Fruit fly (Drosophila melanogaster) whole organism, pupa: ENCODE measurements around the gene aux.

Experiments
- CG10348 ChIP-seq: fragments of 200-800 bp; sonication (Bioruptor generic); IDR thresholded peaks from 2 replicates; pipeline ENCODE4 v1.3.6; 2022; ENCODE audit warnings: missing biosample characterization, missing genetic modification characterization
- CG12605 ChIP-seq: fragments of 200-800 bp; sonication (Bioruptor generic); IDR thresholded peaks from 2 replicates; pipeline ENCODE4 v1.3.6; 2022; ENCODE audit warnings: missing biosample characterization, missing genetic modification characterization
- CG13204 ChIP-seq: fragments of 200-800 bp; sonication (Bioruptor generic); optimal IDR thresholded peaks from 2 replicates; lab custom pipeline; 2018; ENCODE audit warnings: missing biosample characterization, mild to moderate bottlenecking, missing genetic modification characterization, moderate library complexity
- CG14655 ChIP-seq: fragments of 200-800 bp; sonication (Bioruptor generic); optimal IDR thresholded peaks from 3 replicates; lab custom pipeline; 2017; ENCODE audit warnings: mild to moderate bottlenecking, missing biosample characterization, missing genetic modification reagents, missing genetic modification characterization
- CG15710 ChIP-seq: fragments of 200-800 bp; sonication (Bioruptor generic); optimal IDR thresholded peaks from 2 replicates; lab custom pipeline; 2018; ENCODE audit warnings: missing biosample characterization, mild to moderate bottlenecking, missing genetic modification characterization, moderate library complexity
- CG17806 ChIP-seq: fragments of 200-800 bp; sonication (Bioruptor generic); optimal IDR thresholded peaks from 2 replicates; lab custom pipeline; 2018; ENCODE audit warnings: missing biosample characterization, mild to moderate bottlenecking, missing genetic modification characterization, moderate library complexity
- CG32121 ChIP-seq: fragments of 200-800 bp; sonication (Bioruptor generic); IDR thresholded peaks from 2 replicates; pipeline ENCODE4 v1.3.6; 2022; ENCODE audit warnings: missing biosample characterization, missing genetic modification characterization
- CG34367 ChIP-seq: fragments of 200-800 bp; sonication (Bioruptor generic); optimal IDR thresholded peaks from 2 replicates; lab custom pipeline; 2018; ENCODE audit warnings: missing biosample characterization, mild to moderate bottlenecking, missing genetic modification characterization
- CG4496 ChIP-seq: fragments of 200-800 bp; sonication (Bioruptor generic); IDR thresholded peaks from 3 replicates; pipeline ENCODE4 v1.3.6; 2022; ENCODE audit warnings: missing biosample characterization, missing genetic modification characterization
- CG8159 ChIP-seq: fragments of 200-800 bp; sonication (Bioruptor generic); optimal IDR thresholded peaks from 3 replicates; lab custom pipeline; 2018; ENCODE audit warnings: missing biosample characterization, mild to moderate bottlenecking, missing genetic modification characterization, moderate library complexity
- CG8301 ChIP-seq: fragments of 200-800 bp; sonication (Bioruptor generic); optimal IDR thresholded peaks from 2 replicates; lab custom pipeline; 2018; ENCODE audit warnings: missing biosample characterization, mild to moderate bottlenecking, missing genetic modification characterization
- D1 ChIP-seq: fragments of 200-800 bp; sonication (Bioruptor generic); optimal IDR thresholded peaks from 2 replicates; lab custom pipeline; 2018; ENCODE audit warnings: missing biosample characterization, mild to moderate bottlenecking, missing genetic modification characterization, moderate library complexity
- EcR ChIP-seq: fragments of 200-800 bp; sonication (Bioruptor generic); optimal IDR thresholded peaks from 3 replicates; lab custom pipeline; 2019; ENCODE audit warnings: missing biosample characterization, missing genetic modification characterization, mild to moderate bottlenecking, moderate library complexity, missing genetic modification reagents
- Ets98B ChIP-seq: fragments of 200-800 bp; sonication (Bioruptor generic); IDR thresholded peaks from 2 replicates; pipeline ENCODE4 v1.3.6; 2022; ENCODE audit warnings: missing biosample characterization, missing genetic modification characterization
- Pif1A ChIP-seq: fragments of 200-800 bp; sonication (Bioruptor generic); optimal IDR thresholded peaks from 3 replicates; lab custom pipeline; 2016; ENCODE audit warnings: missing biosample characterization, missing genetic modification characterization
- Pif1B ChIP-seq: fragments of 200-800 bp; sonication (Bioruptor generic); optimal IDR thresholded peaks from 3 replicates; lab custom pipeline; 2016; ENCODE audit warnings: missing biosample characterization, missing genetic modification characterization
- Snoo ChIP-seq: fragments of 200-800 bp; sonication (Bioruptor generic); optimal IDR thresholded peaks from 3 replicates; lab custom pipeline; 2017; ENCODE audit warnings: missing biosample characterization, mild to moderate bottlenecking, missing genetic modification characterization, inconsistent platforms
- fd96Ca ChIP-seq: fragments of 200-800 bp; sonication (Bioruptor generic); IDR thresholded peaks from 3 replicates; pipeline ENCODE4 v1.3.6; 2022; ENCODE audit warnings: missing biosample characterization, missing genetic modification characterization
- gl ChIP-seq: fragments of 200-800 bp; sonication (Bioruptor generic); optimal IDR thresholded peaks from 2 replicates; lab custom pipeline; 2018; ENCODE audit warnings: missing biosample characterization, mild to moderate bottlenecking, missing genetic modification characterization
- rn ChIP-seq: fragments of 200-800 bp; sonication (Bioruptor generic); IDR thresholded peaks from 2 replicates; pipeline ENCODE4 v1.3.6; 2022; ENCODE audit warnings: missing biosample characterization, missing genetic modification characterization

The aux gene

DNA sequence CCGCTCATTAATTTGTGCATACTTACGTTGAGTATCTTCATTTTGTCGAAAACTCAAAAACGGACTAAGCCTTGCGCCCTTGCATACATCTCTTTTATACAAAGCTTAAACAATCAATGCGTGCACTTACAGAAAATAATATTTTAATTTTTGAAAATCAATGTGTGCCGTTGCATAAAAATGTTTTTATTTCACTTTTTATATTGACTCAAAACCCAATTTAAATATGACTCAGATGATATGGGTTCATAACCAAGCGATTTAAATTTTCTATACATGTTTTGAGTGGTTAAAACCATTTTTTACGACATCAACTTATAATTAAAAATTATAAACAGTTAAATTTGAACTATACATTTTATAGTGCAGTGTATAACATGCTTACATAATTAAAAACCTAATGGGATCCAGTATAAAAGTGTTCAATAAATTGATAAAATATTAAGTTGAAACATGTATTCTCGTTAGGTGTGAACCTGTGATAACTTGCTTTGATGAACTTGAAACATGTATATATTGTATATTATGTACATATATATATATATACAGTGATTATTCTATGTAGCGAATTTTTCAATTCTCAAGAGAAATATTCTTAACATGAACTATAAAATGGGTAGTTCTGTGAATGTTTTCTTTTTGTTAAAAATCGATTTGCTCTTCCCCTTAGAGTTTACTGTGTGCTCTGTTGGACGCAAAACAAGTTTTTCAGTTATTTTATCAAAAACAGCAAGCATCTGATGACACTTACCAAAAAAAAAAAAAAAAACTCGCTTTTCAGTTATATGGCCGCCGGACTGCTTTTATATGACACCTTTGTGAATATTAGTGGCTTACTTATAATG lies 31.7 kb downstream of the aux start, which contains the start of gene CG34305:
CG34305 (minus strand) TSS at position 51 of the 845 bp plus-strand sequence.
- no peak for TF ChIP-seq CG32121 (GFP tag; lab: Robert Waterston, UW)
- TF ChIP-seq CG13204 = no peak
- TF ChIP-seq Pif1A (GFP tag; lab: Kevin White, UChicago) = peak; percentile 7
- TF ChIP-seq CG8159 (tag; lab: Kevin White, UChicago) = peak; percentile 49

- no peak for TF ChIP-seq rn (GFP tag; lab: Robert Waterston, UW)
- no peak for TF ChIP-seq fd96Ca (GFP tag; lab: Robert Waterston, UW)
- no peak for TF ChIP-seq CG17806
- no peak for TF ChIP-seq CG4496
- no peak for TF ChIP-seq CG8159 (tag; lab: Kevin White, UChicago)
- TF ChIP-seq Pif1A (GFP tag; lab: Kevin White, UChicago) = no peak
- no peak for TF ChIP-seq D1 (tag; lab: Kevin White, UChicago)
- no peak for TF ChIP-seq Pif1B (GFP tag; lab: Kevin White, UChicago)
- no peak for TF ChIP-seq CG15710
Observed at dm6 chr3R:4246578-4247070, 35.0 kb downstream of the aux start, which contains the start of gene TwdlF. TSS of gene TwdlF (plus strand) at chr3R:4247020.

DNA sequence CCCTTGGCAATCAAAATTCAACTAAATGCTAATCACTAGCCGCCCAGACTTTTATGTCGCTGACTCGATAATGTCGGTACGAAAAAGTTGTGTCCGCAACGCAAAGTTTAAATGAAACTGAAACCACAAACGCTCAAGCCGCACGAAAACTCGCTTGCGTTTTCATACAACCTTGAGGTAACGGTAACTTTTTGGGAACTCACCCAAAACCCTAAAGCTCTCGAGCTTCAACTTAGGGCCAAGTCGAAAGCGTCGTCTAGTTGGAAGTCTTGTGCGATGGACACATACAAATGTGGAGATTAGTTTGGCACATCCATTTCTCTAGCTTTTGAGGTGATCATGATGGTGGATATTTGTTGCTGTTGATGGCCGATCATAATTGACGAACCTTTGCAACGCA lies 38.4 kb downstream of the aux start:
- TF ChIP-seq CG14655 (GFP tag; lab: Kevin White, UChicago) = no peak
- no peak for TF ChIP-seq CG10348 (GFP tag; lab: Robert Waterston, UW)
- TF ChIP-seq CG32121 (GFP tag; lab: Robert Waterston, UW) = no peak
- no peak for TF ChIP-seq CG8301 (tag; lab: Kevin White, UChicago)
- TF ChIP-seq EcR (GFP tag; lab: Kevin White, UChicago) = no peak
- no peak for TF ChIP-seq fd96Ca (GFP tag; lab: Robert Waterston, UW)
- no peak for TF ChIP-seq CG17806
- no peak for TF ChIP-seq rn (GFP tag; lab: Robert Waterston, UW)
- TF ChIP-seq CG12605 = no peak
- TF ChIP-seq CG13204 = no peak
- TF ChIP-seq Snoo (tag; lab: Kevin White, UChicago) = no peak
- TF ChIP-seq CG8159 (tag; lab: Kevin White, UChicago) = no peak
- TF ChIP-seq, all 21 proteins: peak for 0

DNA sequence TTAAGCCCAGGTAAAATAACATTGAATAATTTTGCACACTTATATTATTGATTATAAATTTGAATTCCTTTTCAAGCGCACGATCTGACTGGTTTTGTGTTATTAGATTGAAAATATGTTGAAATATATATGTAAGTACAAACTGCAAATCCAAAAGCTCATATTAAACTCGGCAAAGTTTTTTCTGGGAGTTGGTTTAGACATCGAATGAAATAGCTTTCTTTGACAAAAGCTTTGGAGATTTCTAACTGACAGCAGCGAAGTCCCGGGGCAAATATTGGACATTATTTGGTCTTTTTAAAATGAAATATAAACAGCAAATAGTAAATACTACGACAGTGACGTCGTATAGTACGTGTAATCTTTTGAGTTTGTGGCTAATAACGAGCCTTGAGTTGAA lies 39.7 kb downstream of the aux start, which contains the start of gene TwdlG:
TwdlG (minus strand) TSS at position 101 of the 400 bp plus-strand sequence.
- TF ChIP-seq CG13204 = no peak
- TF ChIP-seq rn (GFP tag; lab: Robert Waterston, UW) = no peak

dm6 chr3R:4252943-4253342 lies 41.4 kb downstream of the aux start, which contains the start of gene CG14644:
TSS of gene CG14644 (minus strand) at chr3R:4253043.
- TF ChIP-seq CG17806 = no peak
- no peak for TF ChIP-seq gl (tag; lab: Kevin White, UChicago)
- no peak for TF ChIP-seq CG4496
- no peak for TF ChIP-seq CG15710
- no peak for TF ChIP-seq CG10348 (GFP tag; lab: Robert Waterston, UW)
- TF ChIP-seq CG32121 (GFP tag; lab: Robert Waterston, UW) = no peak
- no peak for TF ChIP-seq Pif1B (GFP tag; lab: Kevin White, UChicago)
- no peak for TF ChIP-seq EcR (GFP tag; lab: Kevin White, UChicago)
- TF ChIP-seq Ets98B = no peak
- TF ChIP-seq, all 21 proteins: peak for 0

DNA sequence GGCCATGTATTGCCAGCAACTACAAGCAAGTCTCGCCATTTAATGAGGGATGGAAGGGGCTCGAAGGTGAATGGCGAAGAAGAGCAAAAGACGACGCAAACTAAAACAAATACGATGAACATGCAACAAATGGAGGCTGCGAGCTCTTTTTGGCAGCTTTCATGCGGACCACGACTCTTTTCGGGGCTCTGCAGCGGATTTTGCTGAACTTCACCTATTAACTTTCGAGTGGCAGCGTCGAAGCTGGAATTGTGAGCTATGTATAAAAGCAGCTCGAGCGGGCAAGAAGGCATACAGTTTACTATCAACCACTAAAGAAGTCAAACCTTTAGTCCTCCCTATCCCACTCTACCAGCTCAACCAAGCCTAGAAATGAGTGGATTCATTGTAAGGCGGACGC lies 42.8 kb downstream of the aux start, which contains the start of gene TwdlV:
TwdlV (plus strand) TSS at position 301 of the 400 bp plus-strand sequence.
- TF ChIP-seq CG13204 (no peak), EcR (GFP tag; lab: Kevin White, UChicago) (no peak)

- no peak for TF ChIP-seq CG8301 (tag; lab: Kevin White, UChicago)
- TF ChIP-seq CG4496 = no peak
- no peak for TF ChIP-seq CG13204
- TF ChIP-seq Ets98B = no peak
- TF ChIP-seq CG14655 (GFP tag; lab: Kevin White, UChicago) = no peak
- TF ChIP-seq CG8159 (tag; lab: Kevin White, UChicago) = no peak
- TF ChIP-seq rn (GFP tag; lab: Robert Waterston, UW) = no peak
- TF ChIP-seq CG17806 = no peak
- TF ChIP-seq CG15710 = no peak
- TF ChIP-seq gl (tag; lab: Kevin White, UChicago) = no peak
- no peak for TF ChIP-seq CG34367 (tag; lab: Kevin White, UChicago)
- no peak for TF ChIP-seq CG32121 (GFP tag; lab: Robert Waterston, UW)
- no peak for TF ChIP-seq Pif1A (GFP tag; lab: Kevin White, UChicago)
- no peak for TF ChIP-seq CG10348 (GFP tag; lab: Robert Waterston, UW)
- TF ChIP-seq EcR (GFP tag; lab: Kevin White, UChicago) = no peak
- TF ChIP-seq fd96Ca (GFP tag; lab: Robert Waterston, UW) = no peak
- no peak for TF ChIP-seq D1 (tag; lab: Kevin White, UChicago)
- TF ChIP-seq CG12605 = no peak
- TF ChIP-seq Snoo (tag; lab: Kevin White, UChicago) = no peak
Observed at dm6 chr3R:4256672-4257071, 45.1 kb downstream of the aux start, which contains the start of gene Or82a. TSS of gene Or82a (plus strand) at chr3R:4256972.
